Worm (Caenorhabditis elegans): ENCODE results near the gene aptf-3.

- TF ChIP-seq pha-4 (tag; optimal IDR thresholded peaks at IDR 0.05), result no peak
- TF ChIP-seq pros-1 (tag; optimal IDR thresholded peaks at IDR 0.05), result no peak
- TF ChIP-seq pat-9 (tag; optimal IDR thresholded peaks at IDR 0.05), result no peak
- TF ChIP-seq mec-3 (tag; optimal IDR thresholded peaks at IDR 0.05; ENCODE audit: borderline replicate concordance), result no peak
- TF ChIP-seq F13H6.1 (tag; optimal IDR thresholded peaks at IDR 0.05), result no peak
- TF ChIP-seq pqm-1 (tag; optimal IDR thresholded peaks at IDR 0.05), result no peak
- no peak for TF ChIP-seq ceh-48 (tag; optimal IDR thresholded peaks at IDR 0.05)
- no peak for TF ChIP-seq tbx-2 (tag; optimal IDR thresholded peaks at IDR 0.05)
- TF ChIP-seq ahr-1 (tag; optimal IDR thresholded peaks at IDR 0.05), result no peak
- TF ChIP-seq sdc-2 (tag; optimal IDR thresholded peaks at IDR 0.05), result no peak
- TF ChIP-seq lin-11 (tag; optimal IDR thresholded peaks at IDR 0.05), result no peak
- no peak for TF ChIP-seq elt-2 (tag; optimal IDR thresholded peaks at IDR 0.05)
- TF ChIP-seq sox-4 (tag; optimal IDR thresholded peaks at IDR 0.05), result no peak
Measured at ce11 chrII:8581700-8582099, 12.3 kb upstream of the aptf-3 start, which contains the start of gene arl-1.
